Worm (Caenorhabditis elegans) whole organism, L3 larva: ENCODE results near the gene srn-1.

Experiments
- R02D3.7 ChIP-seq: fragments of 150-350 bp; optimal IDR thresholded peaks from 2 replicates; lab custom pipeline; 2014; ENCODE audit warnings: missing biosample characterization, missing genetic modification characterization
- ZK546.5 ChIP-seq: sonication (generic microtip); optimal IDR thresholded peaks from 2 replicates; lab custom pipeline; 2017; ENCODE audit warnings: missing biosample characterization, missing genetic modification characterization
- aly-2 ChIP-seq: fragments of 150-350 bp; optimal IDR thresholded peaks from 2 replicates; lab custom pipeline; 2014; ENCODE audit warnings: missing biosample characterization, missing genetic modification characterization
- ama-1 ChIP-seq: fragments of 150-350 bp; optimal IDR thresholded peaks from 2 replicates; lab custom pipeline; 2018
- ceh-16 ChIP-seq: sonication (generic microtip); optimal IDR thresholded peaks from 2 replicates; lab custom pipeline; 2017; ENCODE audit warnings: missing biosample characterization, missing genetic modification characterization
- ceh-28 ChIP-seq: fragments of 150-350 bp; optimal IDR thresholded peaks from 2 replicates; lab custom pipeline; 2014; ENCODE audit warnings: missing biosample characterization, missing genetic modification reagents, missing genetic modification characterization
- ceh-82 ChIP-seq: fragments of 150-350 bp; optimal IDR thresholded peaks from 2 replicates; lab custom pipeline; 2014; ENCODE audit warnings: missing biosample characterization, missing genetic modification characterization
- ceh-9 ChIP-seq: sonication (generic microtip); optimal IDR thresholded peaks from 2 replicates; lab custom pipeline; 2018; ENCODE audit warnings: missing biosample characterization, missing genetic modification characterization
- daf-12 ChIP-seq: fragments of 150-350 bp; optimal IDR thresholded peaks from 2 replicates; lab custom pipeline; 2014; ENCODE audit warnings: missing biosample characterization, missing genetic modification reagents, missing genetic modification characterization
- egl-27 ChIP-seq: sonication (generic microtip); optimal IDR thresholded peaks from 4 replicates; lab custom pipeline; 2017; ENCODE audit warnings: missing biosample characterization, missing genetic modification reagents, missing genetic modification characterization
- egl-5 ChIP-seq: fragments of 150-350 bp; optimal IDR thresholded peaks from 2 replicates; lab custom pipeline; 2017; ENCODE audit warnings: missing biosample characterization, missing genetic modification reagents, missing genetic modification characterization, inconsistent platforms
- elt-1 ChIP-seq: fragments of 150-350 bp; optimal IDR thresholded peaks from 2 replicates; lab custom pipeline; 2014; ENCODE audit warnings: missing biosample characterization, missing genetic modification characterization
- elt-2 ChIP-seq: sonication (generic microtip); optimal IDR thresholded peaks from 2 replicates; lab custom pipeline; 2016; ENCODE audit warnings: missing genetic modification reagents, mild to moderate bottlenecking, missing genetic modification characterization, missing compliant biosample characterization
- elt-3 ChIP-seq, 3 experiments: fragments of 150-350 bp in 1 of 3; sonication (generic microtip) in 2 of 3; optimal IDR thresholded peaks; 2 replicates in 2 of 3; 4 replicates in 1 of 3; lab custom pipeline; 2014 to 2017; ENCODE audit warnings: missing biosample characterization in 3 of 3, missing genetic modification characterization in 3 of 3
- eor-1 ChIP-seq, 2 experiments: fragments of 150-350 bp; optimal IDR thresholded peaks; 2 replicates each; lab custom pipeline; 2014 to 2018; ENCODE audit warnings: missing biosample characterization in 2 of 2, missing genetic modification characterization in 2 of 2
- fkh-10 ChIP-seq: sonication (generic microtip); optimal IDR thresholded peaks from 2 replicates; lab custom pipeline; 2017; ENCODE audit warnings: missing biosample characterization, missing genetic modification reagents, missing genetic modification characterization
- fkh-2 ChIP-seq: fragments of 150-350 bp; optimal IDR thresholded peaks from 2 replicates; lab custom pipeline; 2014; ENCODE audit warnings: missing biosample characterization, missing genetic modification reagents, missing genetic modification characterization
- fos-1 ChIP-seq: fragments of 150-350 bp; optimal IDR thresholded peaks from 2 replicates; lab custom pipeline; 2014; ENCODE audit warnings: missing biosample characterization, missing genetic modification characterization
- hmg-11 ChIP-seq: sonication (generic microtip); optimal IDR thresholded peaks from 2 replicates; lab custom pipeline; 2016; ENCODE audit warnings: missing genetic modification characterization, missing compliant biosample characterization
- jun-1 ChIP-seq: fragments of 150-350 bp; optimal IDR thresholded peaks from 2 replicates; lab custom pipeline; 2014; ENCODE audit warnings: missing biosample characterization, missing genetic modification reagents, missing genetic modification characterization
- lin-15B ChIP-seq: fragments of 150-350 bp; optimal IDR thresholded peaks from 2 replicates; lab custom pipeline; 2014; ENCODE audit warnings: missing biosample characterization, missing genetic modification characterization
- lin-39 ChIP-seq: fragments of 150-350 bp; optimal IDR thresholded peaks from 2 replicates; lab custom pipeline; 2018; ENCODE audit warnings: missing biosample characterization, missing genetic modification reagents, missing genetic modification characterization
- lsy-12 ChIP-seq: sonication (generic microtip); optimal IDR thresholded peaks from 2 replicates; lab custom pipeline; 2016; ENCODE audit warnings: mild to moderate bottlenecking, missing genetic modification characterization, missing compliant biosample characterization
- mdl-1 ChIP-seq: fragments of 150-350 bp; optimal IDR thresholded peaks from 2 replicates; lab custom pipeline; 2014; ENCODE audit warnings: missing biosample characterization, missing genetic modification characterization
- mml-1 ChIP-seq: fragments of 150-350 bp; sonication (generic microtip); optimal IDR thresholded peaks from 3 replicates; lab custom pipeline; 2014; ENCODE audit warnings: missing biosample characterization, missing genetic modification characterization
- nfya-1 ChIP-seq: sonication (generic microtip); optimal IDR thresholded peaks from 2 replicates; lab custom pipeline; 2017; ENCODE audit warnings: missing genetic modification characterization, mild to moderate bottlenecking, missing compliant biosample characterization, antibody characterized with exemption, moderate library complexity; ENCODE audit not compliant: insufficient read depth
- nhr-11 ChIP-seq: fragments of 150-350 bp; optimal IDR thresholded peaks from 2 replicates; lab custom pipeline; 2014; ENCODE audit warnings: missing biosample characterization, missing genetic modification characterization
- nhr-12 ChIP-seq: fragments of 150-350 bp; optimal IDR thresholded peaks from 2 replicates; lab custom pipeline; 2014; ENCODE audit warnings: missing biosample characterization, missing genetic modification characterization
- nhr-23 ChIP-seq: fragments of 150-350 bp; optimal IDR thresholded peaks from 2 replicates; lab custom pipeline; 2014; ENCODE audit warnings: missing biosample characterization, missing genetic modification reagents, missing genetic modification characterization
- nhr-237 ChIP-seq: fragments of 150-350 bp; optimal IDR thresholded peaks from 2 replicates; lab custom pipeline; 2014; ENCODE audit warnings: missing biosample characterization, missing genetic modification characterization
- nhr-25 ChIP-seq: sonication (generic microtip); optimal IDR thresholded peaks from 2 replicates; lab custom pipeline; 2017; ENCODE audit warnings: missing biosample characterization, missing genetic modification characterization
- nhr-28 ChIP-seq: fragments of 150-350 bp; optimal IDR thresholded peaks from 2 replicates; lab custom pipeline; 2014; ENCODE audit warnings: missing biosample characterization, missing genetic modification characterization
- nhr-43 ChIP-seq: sonication (generic microtip); optimal IDR thresholded peaks from 2 replicates; lab custom pipeline; 2016; ENCODE audit warnings: mild to moderate bottlenecking, missing genetic modification characterization, missing compliant biosample characterization; ENCODE audit not compliant: poor library complexity, severe bottlenecking
- nhr-67 ChIP-seq: fragments of 150-350 bp; optimal IDR thresholded peaks from 2 replicates; lab custom pipeline; 2014; ENCODE audit warnings: missing biosample characterization, missing genetic modification characterization
- nhr-76 ChIP-seq: fragments of 150-350 bp; sonication (generic microtip); optimal IDR thresholded peaks from 5 replicates; lab custom pipeline; 2014; ENCODE audit warnings: missing biosample characterization, missing genetic modification characterization
- nhr-77 ChIP-seq: fragments of 150-350 bp; optimal IDR thresholded peaks from 2 replicates; lab custom pipeline; 2014; ENCODE audit warnings: missing biosample characterization, missing genetic modification characterization
- pha-4 ChIP-seq: fragments of 150-350 bp; optimal IDR thresholded peaks from 2 replicates; lab custom pipeline; 2014; ENCODE audit warnings: missing biosample characterization, missing genetic modification reagents, missing genetic modification characterization
- pqm-1 ChIP-seq: fragments of 150-350 bp; optimal IDR thresholded peaks from 2 replicates; lab custom pipeline; 2017; ENCODE audit warnings: missing biosample characterization, missing genetic modification characterization, inconsistent platforms
- sea-2 ChIP-seq: fragments of 150-350 bp; sonication (generic microtip); optimal IDR thresholded peaks from 4 replicates; lab custom pipeline; 2014; ENCODE audit warnings: missing biosample characterization, missing genetic modification reagents, missing genetic modification characterization
- skn-1 ChIP-seq: fragments of 150-350 bp; optimal IDR thresholded peaks from 2 replicates; lab custom pipeline; 2014; ENCODE audit warnings: missing biosample characterization, missing genetic modification characterization
- snpc-4 ChIP-seq: fragments of 150-350 bp; optimal IDR thresholded peaks from 2 replicates; lab custom pipeline; 2014; ENCODE audit warnings: missing biosample characterization, missing genetic modification characterization
- tbx-2 ChIP-seq: sonication (generic microtip); optimal IDR thresholded peaks from 2 replicates; lab custom pipeline; 2016; ENCODE audit warnings: mild to moderate bottlenecking, missing genetic modification characterization, missing compliant biosample characterization
- unc-39 ChIP-seq: sonication (generic microtip); optimal IDR thresholded peaks from 4 replicates; lab custom pipeline; 2017; ENCODE audit warnings: missing biosample characterization, missing genetic modification characterization
- unc-62 ChIP-seq: fragments of 150-350 bp; sonication (generic microtip); optimal IDR thresholded peaks from 4 replicates; lab custom pipeline; 2014; ENCODE audit warnings: missing biosample characterization, missing genetic modification reagents, missing genetic modification characterization
- zag-1 ChIP-seq: fragments of 150-350 bp; optimal IDR thresholded peaks from 2 replicates; lab custom pipeline; 2014; ENCODE audit warnings: missing biosample characterization, missing genetic modification characterization
- ztf-11 ChIP-seq: fragments of 150-350 bp; optimal IDR thresholded peaks from 2 replicates; lab custom pipeline; 2014; ENCODE audit warnings: missing biosample characterization, missing genetic modification characterization
- ztf-4 ChIP-seq: fragments of 150-350 bp; optimal IDR thresholded peaks from 2 replicates; lab custom pipeline; 2014; ENCODE audit warnings: missing biosample characterization, missing genetic modification characterization

Gene srn-1

DNA sequence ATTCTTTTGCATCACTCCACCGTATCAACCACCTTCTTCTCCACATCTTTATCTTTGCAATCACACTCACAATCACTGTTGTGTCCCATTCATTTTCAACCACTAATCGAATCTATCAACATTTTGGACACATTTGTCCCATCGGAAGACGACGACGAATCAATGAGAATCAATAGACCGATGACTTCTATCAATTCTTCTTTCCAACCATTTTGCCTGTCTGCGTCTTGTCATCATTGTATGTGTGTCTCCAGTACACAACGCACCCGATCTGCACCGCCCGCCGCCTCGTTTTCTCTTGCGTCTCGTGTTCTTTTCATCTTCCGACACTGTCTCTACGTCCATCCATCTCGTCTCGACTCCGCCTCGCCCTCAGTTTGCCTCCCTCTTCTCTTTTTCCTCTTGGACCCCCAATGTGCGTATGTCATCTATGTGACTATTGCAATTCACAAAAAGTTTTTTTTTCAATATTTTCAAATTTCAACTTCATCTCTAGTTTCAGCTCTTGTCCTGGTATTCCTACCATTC lies 39.7 kb downstream of the srn-1 start, which contains the start of gene dmd-7:
dmd-7 (plus strand) TSS at position 478 of the 528 bp plus-strand sequence.
- TF ChIP-seq elt-3 (tag; optimal IDR thresholded peaks at IDR 0.05; lab: Kevin White, UChicago), result peak; percentile 60 to 90 (median 85)
- peak; percentile 88 for TF ChIP-seq lin-39 (tag; lab: Kevin White, UChicago)
- no peak for TF ChIP-seq nhr-67 (tag; lab: Kevin White, UChicago)
- TF ChIP-seq nhr-11 (tag; lab: Kevin White, UChicago), result peak; percentile 48
- no peak for TF ChIP-seq ceh-9 (tag; lab: Kevin White, UChicago)
- no peak for TF ChIP-seq fkh-2 (tag; lab: Kevin White, UChicago)
- peak; percentile 86 for TF ChIP-seq pqm-1 (tag; lab: Kevin White, UChicago)
- TF ChIP-seq unc-39 (tag; lab: Kevin White, UChicago), result no peak
- TF ChIP-seq mml-1, result no peak
- peak; percentile 76 for TF ChIP-seq mdl-1 (tag; lab: Kevin White, UChicago)
- TF ChIP-seq daf-12 (tag; lab: Kevin White, UChicago), result no peak
- TF ChIP-seq nhr-237 (tag; lab: Kevin White, UChicago), result no peak
- TF ChIP-seq nhr-77 (tag; lab: Kevin White, UChicago), result no peak
- TF ChIP-seq ztf-11 (tag; lab: Kevin White, UChicago), result no peak
- TF ChIP-seq fkh-10 (GFP tag; lab: Kevin White, UChicago), result no peak
- TF ChIP-seq unc-62, result peak; percentile 78
- peak; percentile 76 for TF ChIP-seq R02D3.7
- TF ChIP-seq snpc-4 (tag; lab: Kevin White, UChicago), result peak; percentile 21
- peak; percentile 98 for TF ChIP-seq nhr-43 (tag; lab: Kevin White, UChicago)
- TF ChIP-seq elt-1 (tag; lab: Kevin White, UChicago), result peak; percentile 44
- TF ChIP-seq aly-2, result no peak
- TF ChIP-seq nhr-25 (tag; lab: Kevin White, UChicago), result peak; percentile 96
- TF ChIP-seq nhr-76 (tag; lab: Kevin White, UChicago), result no peak
- TF ChIP-seq nhr-23 (tag; lab: Kevin White, UChicago), result peak; percentile 96
- peak; percentile 62 for TF ChIP-seq elt-2 (tag; lab: Kevin White, UChicago)
- no peak for TF ChIP-seq eor-1 (tag; optimal IDR thresholded peaks at IDR 0.05; lab: Kevin White, UChicago)
- TF ChIP-seq egl-5 (tag; lab: Kevin White, UChicago), result peak; percentile 6
- TF ChIP-seq nhr-28 (tag; lab: Kevin White, UChicago), result peak; percentile 23
- peak; percentile 84 for TF ChIP-seq nfya-1 (tag; lab: Kevin White, UChicago)
- no peak for TF ChIP-seq zag-1
- peak; percentile 67 for TF ChIP-seq hmg-11
- peak; percentile 70 for TF ChIP-seq ceh-82
- peak; percentile 21 for TF ChIP-seq lin-15B
- TF ChIP-seq lsy-12, result peak; percentile 79
- TF ChIP-seq skn-1, result peak; percentile 34
- TF ChIP-seq jun-1 (tag; lab: Kevin White, UChicago), result peak; percentile 76
- TF ChIP-seq pha-4 (tag; lab: Kevin White, UChicago), result peak; percentile 96
- no peak for TF ChIP-seq fos-1
- peak; percentile 81 for TF ChIP-seq ceh-28 (tag; lab: Kevin White, UChicago)
- TF ChIP-seq egl-27 (tag; lab: Kevin White, UChicago), result peak; percentile 85
- TF ChIP-seq ztf-4, result peak; percentile 53
- no peak for TF ChIP-seq ceh-16 (tag; lab: Kevin White, UChicago)
- TF ChIP-seq tbx-2, result peak; percentile 89
- TF ChIP-seq ama-1, result no peak
- no peak for TF ChIP-seq nhr-12 (tag; lab: Kevin White, UChicago)
- peak; percentile 51 for TF ChIP-seq sea-2 (GFP tag; lab: Kevin White, UChicago)
- no peak for TF ChIP-seq ZK546.5 (tag; lab: Kevin White, UChicago)
